Worm (Caenorhabditis elegans): ENCODE measurements around the gene pfd-5.

ce11 chrIII:7192942-7193665 is 5.6 kb downstream of the pfd-5 start, which contains the start of gene mec-14:
- TF ChIP-seq zag-1 (tag; optimal IDR thresholded peaks at IDR 0.05) (no peak), arid-1 (GFP tag; conservative IDR thresholded peaks at IDR 0.05) (no peak), F37D6.2 (tag; optimal IDR thresholded peaks at IDR 0.05) (no peak), egl-27 (tag; optimal IDR thresholded peaks at IDR 0.05) (no peak)
